Fruit fly (Drosophila melanogaster) whole organism, embryonic: ENCODE measurements around the gene Dora.

Source experiments
- BEAF-32 ChIP-seq: fragments of 200-800 bp; sonication (Bioruptor generic); optimal IDR thresholded peaks from 3 replicates; lab custom pipeline; 2017; ENCODE audit warnings: missing biosample characterization, missing genetic modification characterization, mild to moderate bottlenecking, moderate library complexity, missing genetic modification reagents
- Bgb ChIP-seq: fragments of 200-800 bp; sonication (Bioruptor generic); IDR thresholded peaks from 2 replicates; pipeline ENCODE4 v1.3.6; 2022; ENCODE audit warnings: missing biosample characterization, missing genetic modification characterization; ENCODE audit not compliant: partially characterized antibody
- CG10565 ChIP-seq: fragments of 200-800 bp; sonication (Bioruptor generic); optimal IDR thresholded peaks from 3 replicates; lab custom pipeline; 2016; ENCODE audit warnings: missing biosample characterization, mild to moderate bottlenecking, missing genetic modification characterization
- CG11085 ChIP-seq: fragments of 200-800 bp; sonication (Bioruptor generic); IDR thresholded peaks from 2 replicates; pipeline ENCODE4 v1.3.6; 2022; ENCODE audit warnings: missing biosample characterization, missing genetic modification characterization
- CG13775 ChIP-seq: fragments of 200-800 bp; sonication (Bioruptor generic); optimal IDR thresholded peaks from 3 replicates; lab custom pipeline; 2017; ENCODE audit warnings: missing biosample characterization, mild to moderate bottlenecking, missing genetic modification characterization
- CG15479 ChIP-seq: fragments of 200-800 bp; sonication (Bioruptor generic); optimal IDR thresholded peaks from 3 replicates; lab custom pipeline; 2019; ENCODE audit warnings: missing biosample characterization, mild to moderate bottlenecking, missing genetic modification characterization, moderate library complexity
- CG16815 ChIP-seq: fragments of 200-800 bp; sonication (Bioruptor generic); optimal IDR thresholded peaks from 3 replicates; lab custom pipeline; 2017; ENCODE audit warnings: missing biosample characterization, mild to moderate bottlenecking, missing genetic modification characterization
- CG17186 ChIP-seq: fragments of 200-800 bp; sonication (Bioruptor generic); optimal IDR thresholded peaks from 3 replicates; lab custom pipeline; 2017; ENCODE audit warnings: missing biosample characterization, missing genetic modification reagents, missing genetic modification characterization
- CG17359 ChIP-seq: fragments of 200-800 bp; sonication (Bioruptor generic); optimal IDR thresholded peaks from 3 replicates; lab custom pipeline; 2018; ENCODE audit warnings: missing biosample characterization, mild to moderate bottlenecking, missing genetic modification characterization, moderate library complexity
- CG18619 ChIP-seq: fragments of 200-800 bp; sonication (Bioruptor generic); optimal IDR thresholded peaks from 3 replicates; lab custom pipeline; 2017; ENCODE audit warnings: missing biosample characterization, mild to moderate bottlenecking, missing genetic modification characterization
- CG2202 ChIP-seq: fragments of 200-800 bp; sonication (Bioruptor generic); optimal IDR thresholded peaks from 2 replicates; lab custom pipeline; 2018; ENCODE audit warnings: missing biosample characterization, mild to moderate bottlenecking, missing genetic modification characterization
- CG2678 ChIP-seq: fragments of 200-800 bp; sonication (Bioruptor generic); optimal IDR thresholded peaks from 3 replicates; lab custom pipeline; 2019; ENCODE audit warnings: missing biosample characterization, mild to moderate bottlenecking, missing genetic modification characterization, moderate library complexity
- CG32772 ChIP-seq: fragments of 200-800 bp; sonication (Bioruptor generic); IDR thresholded peaks from 2 replicates; pipeline ENCODE4 v1.3.6; 2022; ENCODE audit warnings: missing biosample characterization, missing genetic modification characterization
- CG3847 ChIP-seq: fragments of 200-800 bp; sonication (Bioruptor generic); IDR thresholded peaks from 2 replicates; pipeline ENCODE4 v1.3.6; 2022; ENCODE audit warnings: missing biosample characterization, missing genetic modification characterization
- CG43689 ChIP-seq: fragments of 200-800 bp; sonication (Bioruptor generic); IDR thresholded peaks from 2 replicates; pipeline ENCODE4 v1.3.6; 2022; ENCODE audit warnings: missing biosample characterization, missing genetic modification characterization
- CG6689 ChIP-seq: fragments of 200-800 bp; sonication (Bioruptor generic); IDR thresholded peaks from 2 replicates; pipeline ENCODE4 v1.3.6; 2022; ENCODE audit warnings: missing biosample characterization, missing genetic modification characterization
- CG7745 ChIP-seq: fragments of 200-800 bp; sonication (Bioruptor generic); optimal IDR thresholded peaks from 2 replicates; lab custom pipeline; 2018; ENCODE audit warnings: missing biosample characterization, mild to moderate bottlenecking, missing genetic modification characterization, moderate library complexity
- CG7987 ChIP-seq: fragments of 200-800 bp; sonication (Bioruptor generic); optimal IDR thresholded peaks from 2 replicates; lab custom pipeline; 2018; ENCODE audit warnings: missing biosample characterization, mild to moderate bottlenecking, missing genetic modification characterization, moderate library complexity
- CG8089 ChIP-seq: fragments of 200-800 bp; sonication (Bioruptor generic); optimal IDR thresholded peaks from 3 replicates; lab custom pipeline; 2016; ENCODE audit warnings: missing biosample characterization, missing genetic modification characterization
- CG9215 ChIP-seq: fragments of 200-800 bp; sonication (Bioruptor generic); IDR thresholded peaks from 2 replicates; pipeline ENCODE4 v1.3.6; 2022; ENCODE audit warnings: missing biosample characterization, missing genetic modification characterization
- Dip2 ChIP-seq: fragments of 200-800 bp; sonication (Bioruptor generic); IDR thresholded peaks from 2 replicates; pipeline ENCODE4 v1.3.6; 2022; ENCODE audit warnings: missing biosample characterization, missing genetic modification characterization
- Dip3 ChIP-seq: fragments of 200-800 bp; sonication (Bioruptor generic); optimal IDR thresholded peaks from 3 replicates; lab custom pipeline; 2016; ENCODE audit warnings: missing biosample characterization, missing genetic modification characterization
- Drgx ChIP-seq: fragments of 200-800 bp; sonication (Bioruptor generic); IDR thresholded peaks from 2 replicates; pipeline ENCODE4 v1.3.6; 2022; ENCODE audit warnings: missing biosample characterization, missing genetic modification characterization
- Elba2 ChIP-seq: fragments of 200-800 bp; sonication (Bioruptor generic); optimal IDR thresholded peaks from 3 replicates; lab custom pipeline; 2016; ENCODE audit warnings: missing biosample characterization, missing genetic modification characterization
- Hmx ChIP-seq: fragments of 200-800 bp; sonication (Bioruptor generic); optimal IDR thresholded peaks from 2 replicates; lab custom pipeline; 2016; ENCODE audit warnings: missing biosample characterization, missing genetic modification characterization
- Hr78 ChIP-seq, 2 experiments: fragments of 200-800 bp in 1 of 2; fragments of >200 bp in 1 of 2; sonication (Bioruptor generic) in 1 of 2; optimal IDR thresholded peaks; 2 replicates each; lab custom pipeline; 2017 to 2019; ENCODE audit warnings: missing biosample characterization in 2 of 2, missing genetic modification characterization in 2 of 2, mild to moderate bottlenecking in 1 of 2, moderate library complexity in 1 of 2
- Meics ChIP-seq: fragments of 200-800 bp; sonication (Bioruptor generic); optimal IDR thresholded peaks from 2 replicates; lab custom pipeline; 2017; ENCODE audit warnings: missing biosample characterization, mild to moderate bottlenecking, missing genetic modification characterization
- Mrtf ChIP-seq: fragments of 200-800 bp; sonication (Bioruptor generic); IDR thresholded peaks from 3 replicates; pipeline ENCODE4 v1.3.6; 2022; ENCODE audit warnings: missing biosample characterization, missing genetic modification characterization
- Oli ChIP-seq: fragments of 200-800 bp; sonication (Bioruptor generic); optimal IDR thresholded peaks from 2 replicates; lab custom pipeline; 2018; ENCODE audit warnings: missing biosample characterization, mild to moderate bottlenecking, missing genetic modification characterization, moderate library complexity
- abd-A ChIP-seq: fragments of 200-800 bp; sonication (Bioruptor generic); optimal IDR thresholded peaks from 3 replicates; lab custom pipeline; 2019; ENCODE audit warnings: missing biosample characterization, mild to moderate bottlenecking, missing genetic modification characterization, moderate library complexity
- bcd ChIP-seq: fragments of 200-800 bp; sonication (Bioruptor generic); optimal IDR thresholded peaks from 2 replicates; lab custom pipeline; 2017; ENCODE audit warnings: missing biosample characterization, mild to moderate bottlenecking, missing genetic modification characterization
- br ChIP-seq: fragments of >200 bp; optimal IDR thresholded peaks from 2 replicates; lab custom pipeline; 2017
- cg ChIP-seq: fragments of 200-800 bp; sonication (Bioruptor generic); optimal IDR thresholded peaks from 3 replicates; lab custom pipeline; 2019; ENCODE audit warnings: missing biosample characterization, mild to moderate bottlenecking, missing genetic modification characterization, moderate library complexity
- croc ChIP-seq: fragments of 200-800 bp; sonication (Bioruptor generic); conservative IDR thresholded peaks from 3 replicates; pipeline ENCODE4 v1.3.6; 2022; ENCODE audit warnings: missing biosample characterization, missing genetic modification characterization
- dati ChIP-seq: fragments of 200-800 bp; sonication (Bioruptor generic); IDR thresholded peaks from 2 replicates; pipeline ENCODE4 v1.3.6; 2022; ENCODE audit warnings: missing biosample characterization, missing genetic modification characterization
- ftz-f1 ChIP-seq: fragments of 200-800 bp; sonication (Bioruptor generic); optimal IDR thresholded peaks from 2 replicates; lab custom pipeline; 2016; ENCODE audit warnings: missing biosample characterization, missing genetic modification characterization
- gem ChIP-seq: fragments of 200-800 bp; sonication (Bioruptor generic); optimal IDR thresholded peaks from 2 replicates; lab custom pipeline; 2019; ENCODE audit warnings: missing biosample characterization, mild to moderate bottlenecking, missing genetic modification characterization, moderate library complexity
- grau ChIP-seq: fragments of 200-800 bp; optimal IDR thresholded peaks from 3 replicates; lab custom pipeline; 2019; ENCODE audit warnings: missing biosample characterization, mild to moderate bottlenecking, missing genetic modification characterization, moderate library complexity
- gsb ChIP-seq: fragments of 200-800 bp; sonication (Bioruptor generic); IDR thresholded peaks from 2 replicates; pipeline ENCODE4 v1.3.6; 2022; ENCODE audit warnings: missing biosample characterization, missing genetic modification characterization
- gsb-n ChIP-seq: fragments of 200-800 bp; sonication (Bioruptor generic); optimal IDR thresholded peaks from 3 replicates; lab custom pipeline; 2018; ENCODE audit warnings: missing biosample characterization, mild to moderate bottlenecking, missing genetic modification characterization
- ham ChIP-seq: fragments of 200-800 bp; sonication (Bioruptor generic); IDR thresholded peaks from 2 replicates; pipeline ENCODE4 v1.3.6; 2022; ENCODE audit warnings: missing biosample characterization, missing genetic modification characterization
- ind ChIP-seq: fragments of 200-800 bp; sonication (Bioruptor generic); optimal IDR thresholded peaks from 3 replicates; lab custom pipeline; 2016; ENCODE audit warnings: missing biosample characterization, missing genetic modification characterization
- jing ChIP-seq: fragments of 200-800 bp; sonication (Bioruptor generic); optimal IDR thresholded peaks from 2 replicates; lab custom pipeline; 2018; ENCODE audit warnings: missing biosample characterization, mild to moderate bottlenecking, missing genetic modification characterization
- luna ChIP-seq: fragments of 200-800 bp; sonication (Bioruptor generic); optimal IDR thresholded peaks from 2 replicates; lab custom pipeline; 2016; ENCODE audit warnings: missing biosample characterization, missing genetic modification characterization
- p53 ChIP-seq: fragments of 200-800 bp; sonication (Bioruptor generic); optimal IDR thresholded peaks from 2 replicates; lab custom pipeline; 2016; ENCODE audit warnings: missing biosample characterization, missing genetic modification characterization
- pzg ChIP-seq: fragments of 200-800 bp; sonication (Bioruptor generic); optimal IDR thresholded peaks from 3 replicates; lab custom pipeline; 2018; ENCODE audit warnings: missing biosample characterization, mild to moderate bottlenecking, missing genetic modification characterization, moderate library complexity
- sqz ChIP-seq: fragments of 200-800 bp; sonication (Bioruptor generic); optimal IDR thresholded peaks from 3 replicates; lab custom pipeline; 2018; ENCODE audit warnings: missing biosample characterization, mild to moderate bottlenecking, missing genetic modification characterization
- tna ChIP-seq: fragments of 200-800 bp; sonication (Bioruptor generic); IDR thresholded peaks from 2 replicates; pipeline ENCODE4 v1.3.6; 2022; ENCODE audit warnings: missing biosample characterization, missing genetic modification characterization; ENCODE audit not compliant: partially characterized antibody
- unc-4 ChIP-seq: fragments of 200-800 bp; sonication (Bioruptor generic); IDR thresholded peaks from 2 replicates; pipeline ENCODE4 v1.3.6; 2022; ENCODE audit warnings: missing biosample characterization, missing genetic modification characterization; ENCODE audit not compliant: partially characterized antibody

Dora gene

dm6 chrX:18843229-18844033, 20.3 kb upstream of the Dora start, which contains the start of gene htk (continued):
- TF ChIP-seq gsb (GFP tag; lab: Robert Waterston, UW) (peak; percentile 50), CG13775 (GFP tag; lab: Kevin White, UChicago) (peak; percentile 40), CG2678 (tag; lab: Kevin White, UChicago) (peak; percentile 37), CG8089 (GFP tag; lab: Kevin White, UChicago) (peak; percentile 66), tna (peak; percentile 75), BEAF-32 (peak; percentile 96), ftz-f1 (GFP tag; lab: Kevin White, UChicago) (no peak), CG3847 (GFP tag; lab: Robert Waterston, UW) (peak; percentile 67), ham (GFP tag; lab: Robert Waterston, UW) (no peak), CG6689 (GFP tag; lab: Robert Waterston, UW) (peak; percentile 23; the same call in 1 of the 2 replicates), ind (GFP tag; lab: Kevin White, UChicago) (peak; percentile 61), luna (peak; percentile 34), CG2202 (tag; lab: Kevin White, UChicago) (no peak), CG17359 (tag; lab: Kevin White, UChicago) (peak; percentile 71), CG17186 (peak; percentile 64), CG7745 (tag; lab: Kevin White, UChicago) (no peak), unc-4 (GFP tag; lab: Robert Waterston, UW) (peak; percentile 93), CG7987 (GFP tag; lab: Kevin White, UChicago) (peak; percentile 72), CG18619 (GFP tag; lab: Kevin White, UChicago) (peak; percentile 45), CG16815 (GFP tag; lab: Kevin White, UChicago) (peak; percentile 22), CG15479 (GFP tag; lab: Kevin White, UChicago) (no peak), Oli (tag; lab: Kevin White, UChicago) (peak; percentile 9), bcd (GFP tag; lab: Kevin White, UChicago) (peak; percentile 45), CG10565 (GFP tag; lab: Kevin White, UChicago) (no peak), Mrtf (GFP tag; lab: Robert Waterston, UW) (peak; percentile 69; the same call in 1 of the 3 replicates), CG43689 (GFP tag; lab: Robert Waterston, UW) (no peak), CG32772 (GFP tag; lab: Robert Waterston, UW) (peak; percentile 39; the same call in 1 of the 2 replicates), Dip2 (GFP tag; lab: Robert Waterston, UW) (peak; percentile 91), p53 (GFP tag; lab: Kevin White, UChicago) (peak; percentile 83), Drgx (0 out of 2 replicates have a peak, but pooled peaks have one; percentile 29), dati (GFP tag; lab: Robert Waterston, UW) (no peak), gem (tag; lab: Kevin White, UChicago) (peak; percentile 60), CG9215 (GFP tag; lab: Robert Waterston, UW) (peak; percentile 50; the same call in 1 of the 2 replicates), gsb-n (tag; lab: Kevin White, UChicago) (peak; percentile 33), Dip3 (GFP tag; lab: Kevin White, UChicago) (peak; percentile 15), sqz (GFP tag; lab: Kevin White, UChicago) (no peak), CG11085 (GFP tag; lab: Robert Waterston, UW) (peak; percentile 72), croc (GFP tag; lab: Robert Waterston, UW) (0 out of 3 replicates have a peak, but pooled peaks have one; percentile 14), Elba2 (GFP tag; lab: Kevin White, UChicago) (peak; percentile 18), jing (GFP tag; lab: Kevin White, UChicago) (no peak), Meics (GFP tag; lab: Kevin White, UChicago) (peak; percentile 74), pzg (peak; percentile 94), grau (tag; lab: Kevin White, UChicago) (peak; percentile 71), Hr78 (GFP tag; optimal IDR thresholded peaks at IDR 0.05; lab: Kevin White, UChicago) (no peak), cg (GFP tag; lab: Kevin White, UChicago) (no peak), br (lab: Kevin White, UChicago) (no peak), Hmx (GFP tag; lab: Kevin White, UChicago) (no peak), Bgb (GFP tag; lab: Robert Waterston, UW) (peak; percentile 96), abd-A (no peak)
